Fruit fly (Drosophila melanogaster) whole organism, embryonic: Measurements from ENCODE around the gene CG42819.

Source experiments
- CG10267 ChIP-seq: fragments of 200-800 bp; sonication (Bioruptor generic); optimal IDR thresholded peaks from 2 replicates; lab custom pipeline; 2018; ENCODE audit warnings: missing biosample characterization, mild to moderate bottlenecking, missing genetic modification characterization, moderate library complexity
- CG10979 ChIP-seq: fragments of 200-800 bp; sonication (Bioruptor generic); optimal IDR thresholded peaks from 2 replicates; lab custom pipeline; 2018; ENCODE audit warnings: missing biosample characterization, mild to moderate bottlenecking, missing genetic modification characterization, moderate library complexity
- CG14050 ChIP-seq: fragments of 200-800 bp; sonication (Bioruptor generic); IDR thresholded peaks from 3 replicates; pipeline ENCODE4 v1.3.6; 2022; ENCODE audit warnings: missing biosample characterization, missing genetic modification characterization
- CG15269 ChIP-seq: fragments of 200-800 bp; sonication (Bioruptor generic); optimal IDR thresholded peaks from 2 replicates; lab custom pipeline; 2018; ENCODE audit warnings: missing biosample characterization, mild to moderate bottlenecking, missing genetic modification characterization, moderate library complexity
- CG17829 ChIP-seq: fragments of 200-800 bp; optimal IDR thresholded peaks from 2 replicates; lab custom pipeline; 2019; ENCODE audit warnings: missing biosample characterization, mild to moderate bottlenecking, missing genetic modification characterization, moderate library complexity
- CG1792 ChIP-seq: fragments of 200-800 bp; sonication (Bioruptor generic); optimal IDR thresholded peaks from 2 replicates; lab custom pipeline; 2016; ENCODE audit warnings: missing biosample characterization, missing genetic modification characterization
- CG18262 ChIP-seq: fragments of 200-800 bp; optimal IDR thresholded peaks from 3 replicates; lab custom pipeline; 2019; ENCODE audit warnings: missing biosample characterization, mild to moderate bottlenecking, missing genetic modification characterization, moderate library complexity
- CG18476 ChIP-seq: fragments of 200-800 bp; sonication (Bioruptor generic); optimal IDR thresholded peaks from 2 replicates; lab custom pipeline; 2016; ENCODE audit warnings: missing biosample characterization, mild to moderate bottlenecking, missing genetic modification characterization
- CG2875 ChIP-seq: fragments of 200-800 bp; sonication (Bioruptor generic); optimal IDR thresholded peaks from 2 replicates; lab custom pipeline; 2017; ENCODE audit warnings: missing biosample characterization, mild to moderate bottlenecking, missing genetic modification characterization, missing genetic modification reagents
- CG3065 ChIP-seq: fragments of 200-800 bp; sonication (Bioruptor generic); optimal IDR thresholded peaks from 2 replicates; lab custom pipeline; 2016; ENCODE audit warnings: missing biosample characterization, missing genetic modification characterization
- CG31388 ChIP-seq: fragments of 200-800 bp; sonication (Bioruptor generic); optimal IDR thresholded peaks from 2 replicates; lab custom pipeline; 2016; ENCODE audit warnings: missing biosample characterization, missing genetic modification characterization
- CG32772 ChIP-seq: fragments of 200-800 bp; sonication (Bioruptor generic); IDR thresholded peaks from 2 replicates; pipeline ENCODE4 v1.3.6; 2022; ENCODE audit warnings: missing biosample characterization, missing genetic modification characterization
- CG4360 ChIP-seq: fragments of 200-800 bp; sonication (Bioruptor generic); IDR thresholded peaks from 2 replicates; pipeline ENCODE4 v1.3.6; 2022; ENCODE audit warnings: missing biosample characterization, missing genetic modification characterization
- CG4730 ChIP-seq: fragments of 200-800 bp; sonication (Bioruptor generic); IDR thresholded peaks from 2 replicates; pipeline ENCODE4 v1.3.6; 2022; ENCODE audit warnings: missing biosample characterization, missing genetic modification characterization
- CG5245 ChIP-seq: fragments of 200-800 bp; sonication (Bioruptor generic); optimal IDR thresholded peaks from 3 replicates; lab custom pipeline; 2016; ENCODE audit warnings: missing biosample characterization, missing genetic modification characterization
- CG6683 ChIP-seq: fragments of 200-800 bp; sonication (Bioruptor generic); optimal IDR thresholded peaks from 2 replicates; lab custom pipeline; 2017; ENCODE audit warnings: missing biosample characterization, mild to moderate bottlenecking, missing genetic modification characterization, missing genetic modification reagents
- CG9932 ChIP-seq: fragments of 200-800 bp; sonication (Bioruptor generic); IDR thresholded peaks from 2 replicates; pipeline ENCODE4 v1.3.6; 2022; ENCODE audit warnings: missing biosample characterization, missing genetic modification characterization
- CTCF ChIP-seq: fragments of 200-800 bp; sonication (Bioruptor generic); optimal IDR thresholded peaks from 2 replicates; lab custom pipeline; 2017; ENCODE audit warnings: missing biosample characterization, mild to moderate bottlenecking, missing genetic modification characterization, moderate library complexity
- Dip2 ChIP-seq: fragments of 200-800 bp; sonication (Bioruptor generic); IDR thresholded peaks from 2 replicates; pipeline ENCODE4 v1.3.6; 2022; ENCODE audit warnings: missing biosample characterization, missing genetic modification characterization
- Doc2 ChIP-seq: fragments of 200-800 bp; sonication (Bioruptor generic); IDR thresholded peaks from 2 replicates; pipeline ENCODE4 v1.3.6; 2022; ENCODE audit warnings: missing biosample characterization, missing genetic modification characterization
- Dp ChIP-seq: fragments of 200-800 bp; sonication (Bioruptor generic); optimal IDR thresholded peaks from 2 replicates; lab custom pipeline; 2018; ENCODE audit warnings: missing biosample characterization, mild to moderate bottlenecking, missing genetic modification characterization, moderate library complexity
- Dref ChIP-seq: fragments of 200-800 bp; sonication (Bioruptor generic); IDR thresholded peaks from 2 replicates; pipeline ENCODE4 v1.3.6; 2022; ENCODE audit warnings: missing biosample characterization, missing genetic modification characterization
- Drgx ChIP-seq: fragments of 200-800 bp; sonication (Bioruptor generic); IDR thresholded peaks from 2 replicates; pipeline ENCODE4 v1.3.6; 2022; ENCODE audit warnings: missing biosample characterization, missing genetic modification characterization
- E2f2 ChIP-seq: fragments of 200-800 bp; sonication (Bioruptor generic); IDR thresholded peaks from 2 replicates; pipeline ENCODE4 v1.3.6; 2022; ENCODE audit warnings: missing biosample characterization, missing genetic modification characterization
- H2.0 ChIP-seq: fragments of 200-800 bp; sonication (Bioruptor generic); IDR thresholded peaks from 2 replicates; pipeline ENCODE4 v1.3.6; 2022; ENCODE audit warnings: missing biosample characterization, missing genetic modification characterization
- HLH54F ChIP-seq: fragments of 200-800 bp; sonication (Bioruptor generic); optimal IDR thresholded peaks from 3 replicates; lab custom pipeline; 2016; ENCODE audit warnings: missing biosample characterization, missing genetic modification characterization
- MBD-R2 ChIP-seq: fragments of 200-800 bp; sonication (Bioruptor generic); IDR thresholded peaks from 2 replicates; pipeline ENCODE4 v1.3.6; 2022; ENCODE audit warnings: missing biosample characterization, missing genetic modification characterization
- MESR4 ChIP-seq: fragments of 200-800 bp; sonication (Bioruptor generic); optimal IDR thresholded peaks from 2 replicates; lab custom pipeline; 2018; ENCODE audit warnings: missing biosample characterization, mild to moderate bottlenecking, missing genetic modification characterization, moderate library complexity
- NC2α ChIP-seq: fragments of 200-800 bp; sonication (Bioruptor generic); optimal IDR thresholded peaks from 2 replicates; lab custom pipeline; 2016; ENCODE audit warnings: missing biosample characterization, missing genetic modification characterization
- Nf-YC ChIP-seq: fragments of 200-800 bp; optimal IDR thresholded peaks from 3 replicates; lab custom pipeline; 2019; ENCODE audit warnings: missing biosample characterization, mild to moderate bottlenecking, missing genetic modification characterization, moderate library complexity
- ab ChIP-seq: fragments of 200-800 bp; sonication (Bioruptor generic); optimal IDR thresholded peaks from 2 replicates; lab custom pipeline; 2016; ENCODE audit warnings: missing biosample characterization, missing genetic modification characterization
- ase ChIP-seq: fragments of 200-800 bp; sonication (Bioruptor generic); IDR thresholded peaks from 3 replicates; pipeline ENCODE4 v1.3.6; 2022; ENCODE audit warnings: missing biosample characterization, missing genetic modification characterization
- da ChIP-seq: fragments of 200-800 bp; sonication (Bioruptor generic); optimal IDR thresholded peaks from 2 replicates; lab custom pipeline; 2016; ENCODE audit warnings: missing biosample characterization, missing genetic modification characterization
- dimm ChIP-seq: fragments of 200-800 bp; sonication (Bioruptor generic); IDR thresholded peaks from 2 replicates; pipeline ENCODE4 v1.3.6; 2022; ENCODE audit warnings: missing biosample characterization, missing genetic modification characterization
- disco-r ChIP-seq: fragments of 200-800 bp; sonication (Bioruptor generic); optimal IDR thresholded peaks from 2 replicates; lab custom pipeline; 2016; ENCODE audit warnings: missing biosample characterization, missing genetic modification characterization
- dm ChIP-seq: fragments of 200-800 bp; sonication (Bioruptor generic); optimal IDR thresholded peaks from 3 replicates; lab custom pipeline; 2016; ENCODE audit warnings: missing biosample characterization, missing genetic modification characterization
- eve ChIP-seq, 2 experiments: fragments of >200 bp; optimal IDR thresholded peaks; 2 replicates each; lab custom pipeline; 2017; ENCODE audit warnings: missing biosample characterization in 2 of 2, missing genetic modification characterization in 2 of 2
- exex ChIP-seq: fragments of 200-800 bp; sonication (Bioruptor generic); optimal IDR thresholded peaks from 4 replicates; lab custom pipeline; 2018; ENCODE audit warnings: missing biosample characterization, mild to moderate bottlenecking, missing genetic modification characterization, moderate library complexity
- ftz-f1 ChIP-seq: fragments of 200-800 bp; sonication (Bioruptor generic); optimal IDR thresholded peaks from 2 replicates; lab custom pipeline; 2016; ENCODE audit warnings: missing biosample characterization, missing genetic modification characterization
- grn ChIP-seq: fragments of 200-800 bp; sonication (Bioruptor generic); optimal IDR thresholded peaks from 3 replicates; lab custom pipeline; 2017; ENCODE audit warnings: missing biosample characterization, missing genetic modification characterization
- hb ChIP-seq: fragments of 200-800 bp; sonication (Bioruptor generic); IDR thresholded peaks from 3 replicates; pipeline ENCODE4 v1.3.6; 2022; ENCODE audit warnings: missing biosample characterization, missing genetic modification characterization; ENCODE audit not compliant: partially characterized antibody
- jigr1 ChIP-seq: fragments of 200-800 bp; sonication (Bioruptor generic); IDR thresholded peaks from 3 replicates; pipeline ENCODE4 v1.3.6; 2022; ENCODE audit warnings: missing biosample characterization, missing genetic modification characterization
- nau ChIP-seq: fragments of 200-800 bp; sonication (Bioruptor generic); optimal IDR thresholded peaks from 3 replicates; lab custom pipeline; 2017; ENCODE audit warnings: missing biosample characterization, mild to moderate bottlenecking, missing genetic modification characterization, missing genetic modification reagents
- nerfin-2 ChIP-seq: fragments of 200-800 bp; sonication (Bioruptor generic); IDR thresholded peaks from 2 replicates; pipeline ENCODE4 v1.3.6; 2022; ENCODE audit warnings: missing biosample characterization, missing genetic modification characterization; ENCODE audit not compliant: partially characterized antibody
- pan ChIP-seq, 4 experiments: fragments of >200 bp in 3 of 4; fragments of 200-800 bp in 1 of 4; sonication (Bioruptor generic) in 1 of 4; optimal IDR thresholded peaks in 3 of 4; IDR thresholded peaks in 1 of 4; 2 replicates each; pipeline versions ENCODE4 v1.3.6 to Lab custom; 2017 to 2022; ENCODE audit warnings: missing biosample characterization in 2 of 4, missing genetic modification characterization in 2 of 4, mixed read lengths in 1 of 4
- phol ChIP-seq: fragments of 200-800 bp; sonication (Bioruptor generic); optimal IDR thresholded peaks from 3 replicates; lab custom pipeline; 2018; ENCODE audit warnings: missing biosample characterization, mild to moderate bottlenecking, missing genetic modification characterization, moderate library complexity
- pita ChIP-seq: fragments of 200-800 bp; sonication (Bioruptor generic); optimal IDR thresholded peaks from 2 replicates; lab custom pipeline; 2017; ENCODE audit warnings: missing biosample characterization, mild to moderate bottlenecking, missing genetic modification characterization
- shn ChIP-seq: fragments of 200-800 bp; sonication (Bioruptor generic); optimal IDR thresholded peaks from 3 replicates; lab custom pipeline; 2016; ENCODE audit warnings: missing biosample characterization, missing genetic modification characterization
- sob ChIP-seq: fragments of 200-800 bp; sonication (Bioruptor generic); IDR thresholded peaks from 2 replicates; pipeline ENCODE4 v1.3.6; 2022; ENCODE audit warnings: missing biosample characterization, missing genetic modification characterization

Gene CG42819

DNA sequence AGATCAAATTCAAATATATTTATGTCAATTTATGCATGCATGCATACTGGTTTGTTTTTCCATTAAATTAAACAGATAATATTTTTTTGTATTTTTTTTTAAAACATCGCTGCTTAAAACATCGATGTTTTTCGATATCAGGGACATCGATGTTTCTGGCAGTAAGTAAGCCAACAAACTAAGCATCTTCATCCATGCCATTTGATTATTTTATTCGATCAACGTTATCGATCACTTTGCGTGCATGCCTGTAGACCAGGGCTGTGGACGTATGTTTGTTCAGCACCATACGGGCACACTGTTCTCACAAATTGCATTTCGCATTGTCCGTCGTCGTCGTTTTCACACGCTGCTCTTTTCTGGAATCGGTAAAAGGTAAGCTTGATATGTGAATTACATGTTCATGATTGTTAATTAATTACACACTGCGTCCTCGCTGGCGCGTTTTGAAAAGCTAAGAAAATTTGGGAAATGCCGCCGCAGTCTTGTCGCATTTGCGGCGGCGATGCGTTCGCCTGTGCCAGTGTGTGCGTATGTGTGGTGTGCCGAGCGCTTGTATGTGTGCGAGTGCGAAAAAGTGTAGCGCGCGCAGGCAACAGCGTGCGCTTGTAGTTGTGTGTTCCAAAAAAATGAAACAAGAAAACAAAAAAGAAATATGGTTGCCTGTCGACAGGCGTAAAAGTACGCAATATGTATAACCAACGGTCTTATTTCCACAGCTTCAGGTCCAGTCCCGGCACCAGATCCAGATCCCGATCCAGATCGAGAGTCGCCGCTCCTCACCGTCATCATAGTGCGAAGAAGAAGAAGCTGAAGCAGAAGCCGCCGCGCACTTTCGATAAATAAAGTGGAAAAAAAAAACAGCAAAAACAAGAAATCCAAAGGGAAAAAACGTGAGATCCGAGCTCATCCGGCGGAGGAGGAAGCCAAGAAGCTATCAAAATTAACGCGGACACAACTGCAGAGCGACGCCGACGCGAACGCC is 14.4 kb upstream of the CG42819 start, which contains the start of gene emb (continued):
- TF ChIP-seq pita (GFP tag; lab: Kevin White, UChicago) (no peak), exex (tag; lab: Kevin White, UChicago) (no peak), CG17829 (tag; lab: Kevin White, UChicago) (peak; percentile 71), CG10979 (peak; percentile 11), disco-r (GFP tag; lab: Kevin White, UChicago) (peak; percentile 34), phol (tag; lab: Kevin White, UChicago) (peak; percentile 68), CG14050 (GFP tag; lab: Robert Waterston, UW) (no peak), H2.0 (0 out of 2 replicates have a peak, but pooled peaks have one; percentile 22), CG15269 (no peak), HLH54F (GFP tag; lab: Kevin White, UChicago) (peak; percentile 58), CG4730 (GFP tag; lab: Robert Waterston, UW) (no peak), CG18476 (GFP tag; lab: Kevin White, UChicago) (peak; percentile 41), Nf-YC (tag; lab: Kevin White, UChicago) (no peak), ftz-f1 (GFP tag; lab: Kevin White, UChicago) (peak; percentile 19), MESR4 (GFP tag; lab: Kevin White, UChicago) (peak; percentile 95), shn (GFP tag; lab: Kevin White, UChicago) (peak; percentile 46), eve (GFP tag; optimal IDR thresholded peaks at IDR 0.05; lab: Kevin White, UChicago) (no peak), NC2α (no peak), CG31388 (GFP tag; lab: Kevin White, UChicago) (no peak), CG18262 (tag; lab: Kevin White, UChicago) (peak; percentile 42), grn (no peak), Dip2 (no peak), dm (GFP tag; lab: Kevin White, UChicago) (peak; percentile 83), CTCF (GFP tag; lab: Kevin White, UChicago) (no peak), Dp (GFP tag; lab: Kevin White, UChicago) (peak; percentile 65), Dref (GFP tag; lab: Robert Waterston, UW) (peak; percentile 99), da (no peak), pan (optimal IDR thresholded peaks at IDR 0.05; lab: Kevin White, UChicago) (no peak), pan (GFP tag; optimal IDR thresholded peaks at IDR 0.05 in 1 of 2, IDR thresholded peaks at IDR 0.05 in 1 of 2) (peak in 1 of 2 experiments; percentile 42), jigr1 (GFP tag; lab: Robert Waterston, UW) (peak; percentile 57; the same call in 1 of the 3 replicates), CG32772 (GFP tag; lab: Robert Waterston, UW) (no peak), CG2875 (no peak), Drgx (GFP tag; lab: Robert Waterston, UW) (peak; percentile 39; the same call in 1 of the 2 replicates), CG6683 (GFP tag; lab: Kevin White, UChicago) (no peak), CG1792 (peak; percentile 32), MBD-R2 (GFP tag; lab: Robert Waterston, UW) (peak; percentile 69), ase (GFP tag; lab: Robert Waterston, UW) (no peak), CG4360 (GFP tag; lab: Robert Waterston, UW) (no peak), CG5245 (GFP tag; lab: Kevin White, UChicago) (no peak), ab (no peak), nau (GFP tag; lab: Kevin White, UChicago) (no peak), nerfin-2 (peak; percentile 100), E2f2 (peak; percentile 62; the same call in 1 of the 2 replicates), Doc2 (no peak), CG3065 (GFP tag; lab: Kevin White, UChicago) (no peak), sob (GFP tag; lab: Robert Waterston, UW) (peak; percentile 57; the same call in 1 of the 2 replicates), CG10267 (tag; lab: Kevin White, UChicago) (peak; percentile 74), dimm (GFP tag; lab: Robert Waterston, UW) (no peak), hb (GFP tag; lab: Robert Waterston, UW) (peak; percentile 99), CG9932 (GFP tag; lab: Robert Waterston, UW) (peak; percentile 62)
